Fruit fly (Drosophila melanogaster) whole organism, prepupa: ENCODE data around the gene Ret.

Experiments used
- CG11762 ChIP-seq: fragments of 200-800 bp; sonication (Bioruptor generic); optimal IDR thresholded peaks from 3 replicates; lab custom pipeline; 2016; ENCODE audit warnings: missing biosample characterization, missing genetic modification characterization; ENCODE audit not compliant: insufficient read depth
- CG1621 ChIP-seq: fragments of 200-800 bp; sonication (Bioruptor generic); optimal IDR thresholded peaks from 3 replicates; lab custom pipeline; 2018; ENCODE audit warnings: missing biosample characterization, mild to moderate bottlenecking, missing genetic modification characterization
- CG3032 ChIP-seq: fragments of 200-800 bp; optimal IDR thresholded peaks from 2 replicates; lab custom pipeline; 2019; ENCODE audit warnings: missing biosample characterization, mild to moderate bottlenecking, missing genetic modification characterization, moderate library complexity
- CG31627 ChIP-seq: fragments of 200-800 bp; sonication (Bioruptor generic); optimal IDR thresholded peaks from 3 replicates; lab custom pipeline; 2016; ENCODE audit warnings: missing biosample characterization, missing genetic modification characterization
- CG3919 ChIP-seq: fragments of 200-800 bp; sonication (Bioruptor generic); optimal IDR thresholded peaks from 3 replicates; lab custom pipeline; 2016; ENCODE audit warnings: missing biosample characterization, missing genetic modification characterization
- CG4318 ChIP-seq: fragments of 200-800 bp; sonication (Bioruptor generic); optimal IDR thresholded peaks from 3 replicates; lab custom pipeline; 2017; ENCODE audit warnings: missing biosample characterization, mild to moderate bottlenecking, missing genetic modification characterization
- CG6163 ChIP-seq: fragments of 200-800 bp; sonication (Bioruptor generic); IDR thresholded peaks from 3 replicates; pipeline ENCODE4 v1.3.6; 2022; ENCODE audit warnings: missing biosample characterization, missing genetic modification characterization
- CG6276 ChIP-seq: fragments of 200-800 bp; sonication (Bioruptor generic); optimal IDR thresholded peaks from 2 replicates; lab custom pipeline; 2017; ENCODE audit warnings: missing biosample characterization, mild to moderate bottlenecking, missing genetic modification characterization
- CG6792 ChIP-seq: fragments of 200-800 bp; sonication (Bioruptor generic); optimal IDR thresholded peaks from 3 replicates; lab custom pipeline; 2016; ENCODE audit warnings: missing biosample characterization, missing genetic modification characterization
- CG8119 ChIP-seq: fragments of 200-800 bp; sonication (Bioruptor generic); IDR thresholded peaks from 3 replicates; pipeline ENCODE4 v1.3.6; 2022; ENCODE audit warnings: missing biosample characterization, missing genetic modification characterization
- Eip75B ChIP-seq: fragments of 200-800 bp; sonication (Bioruptor generic); optimal IDR thresholded peaks from 3 replicates; lab custom pipeline; 2016; ENCODE audit warnings: missing biosample characterization, missing genetic modification characterization
- Eip78C ChIP-seq: fragments of 200-800 bp; sonication (Bioruptor generic); peaks from one replicate; lab custom pipeline; 2016; ENCODE audit warnings: missing biosample characterization, missing genetic modification characterization
- Eip93F ChIP-seq: fragments of 200-800 bp; sonication (Bioruptor generic); optimal IDR thresholded peaks from 2 replicates; lab custom pipeline; 2016; ENCODE audit warnings: missing biosample characterization, mild to moderate bottlenecking, missing genetic modification characterization
- Ets21C ChIP-seq: fragments of 200-800 bp; sonication (Bioruptor generic); optimal IDR thresholded peaks from 3 replicates; lab custom pipeline; 2016; ENCODE audit warnings: missing biosample characterization, missing genetic modification characterization
- Ets96B ChIP-seq: fragments of 200-800 bp; optimal IDR thresholded peaks from 2 replicates; lab custom pipeline; 2019; ENCODE audit warnings: missing biosample characterization, mild to moderate bottlenecking, missing genetic modification characterization, moderate library complexity
- Met ChIP-seq: fragments of 200-800 bp; sonication (Bioruptor generic); optimal IDR thresholded peaks from 3 replicates; lab custom pipeline; 2016; ENCODE audit warnings: missing biosample characterization, missing genetic modification characterization
- OdsH ChIP-seq: fragments of 200-800 bp; sonication (Bioruptor generic); optimal IDR thresholded peaks from 3 replicates; lab custom pipeline; 2016; ENCODE audit warnings: missing biosample characterization, missing genetic modification characterization
- Smox ChIP-seq: fragments of 200-800 bp; sonication (Bioruptor generic); optimal IDR thresholded peaks from 3 replicates; lab custom pipeline; 2016; ENCODE audit warnings: missing biosample characterization, missing genetic modification characterization
- Sox102F ChIP-seq: fragments of 200-800 bp; sonication (Bioruptor generic); optimal IDR thresholded peaks from 2 replicates; lab custom pipeline; 2016; ENCODE audit warnings: missing biosample characterization, mild to moderate bottlenecking, missing genetic modification characterization
- Sox14 ChIP-seq: fragments of 200-800 bp; sonication (Bioruptor generic); optimal IDR thresholded peaks from 3 replicates; lab custom pipeline; 2016; ENCODE audit warnings: missing biosample characterization, missing genetic modification characterization
- achi ChIP-seq: fragments of 200-800 bp; sonication (Bioruptor generic); optimal IDR thresholded peaks from 3 replicates; lab custom pipeline; 2016; ENCODE audit warnings: missing biosample characterization, missing genetic modification characterization
- cyc ChIP-seq: fragments of 200-800 bp; sonication (Bioruptor generic); optimal IDR thresholded peaks from 3 replicates; lab custom pipeline; 2016; ENCODE audit warnings: missing biosample characterization, missing genetic modification characterization
- dac ChIP-seq: fragments of 200-800 bp; sonication (Bioruptor generic); optimal IDR thresholded peaks from 2 replicates; lab custom pipeline; 2017; ENCODE audit warnings: missing biosample characterization, mild to moderate bottlenecking, missing genetic modification characterization
- dsx ChIP-seq: fragments of 200-800 bp; optimal IDR thresholded peaks from 3 replicates; lab custom pipeline; 2019; ENCODE audit warnings: missing biosample characterization, mild to moderate bottlenecking, missing genetic modification characterization, moderate library complexity; ENCODE audit not compliant: poor library complexity, severe bottlenecking
- esn ChIP-seq: fragments of 200-800 bp; sonication (Bioruptor generic); optimal IDR thresholded peaks from 2 replicates; lab custom pipeline; 2016; ENCODE audit warnings: missing biosample characterization, mild to moderate bottlenecking, missing genetic modification characterization, moderate library complexity
- fd85E ChIP-seq: fragments of 200-800 bp; sonication (Bioruptor generic); optimal IDR thresholded peaks from 3 replicates; lab custom pipeline; 2016; ENCODE audit warnings: missing biosample characterization, missing genetic modification characterization
- fkh ChIP-seq: fragments of 200-800 bp; sonication (Bioruptor generic); optimal IDR thresholded peaks from 3 replicates; lab custom pipeline; 2017; ENCODE audit warnings: missing biosample characterization, mild to moderate bottlenecking, missing genetic modification characterization, moderate library complexity
- lz ChIP-seq: fragments of 200-800 bp; sonication (Bioruptor generic); optimal IDR thresholded peaks from 3 replicates; lab custom pipeline; 2016; ENCODE audit warnings: missing biosample characterization, missing genetic modification characterization
- pdm3 ChIP-seq: fragments of 200-800 bp; sonication (Bioruptor generic); optimal IDR thresholded peaks from 3 replicates; lab custom pipeline; 2016; ENCODE audit warnings: missing biosample characterization, missing genetic modification characterization
- svp ChIP-seq: fragments of 200-800 bp; sonication (Bioruptor generic); peaks from one replicate; lab custom pipeline; 2016; ENCODE audit warnings: missing biosample characterization, missing genetic modification characterization
- topi ChIP-seq: fragments of 200-800 bp; sonication (Bioruptor generic); optimal IDR thresholded peaks from 3 replicates; lab custom pipeline; 2016; ENCODE audit warnings: missing biosample characterization, missing genetic modification characterization
- vri ChIP-seq: fragments of 200-800 bp; sonication (Bioruptor generic); optimal IDR thresholded peaks from 3 replicates; lab custom pipeline; 2016; ENCODE audit warnings: missing biosample characterization, mild to moderate bottlenecking, missing genetic modification characterization

Gene Ret

dm6 chr2L:21219640-21220085 lies 21.1 kb upstream of the Ret start (continued):
- TF ChIP-seq vri (peak; percentile 65), CG3032 (tag; lab: Kevin White, UChicago) (no peak), Smox (GFP tag; lab: Kevin White, UChicago) (no peak), Ets96B (tag; lab: Kevin White, UChicago) (no peak), dac (no peak), CG6792 (GFP tag; lab: Kevin White, UChicago) (no peak), CG4318 (GFP tag; lab: Kevin White, UChicago) (no peak)

- TF ChIP-seq CG6276 (GFP tag; lab: Kevin White, UChicago), result no peak
- peak; percentile 5 for TF ChIP-seq vri
- TF ChIP-seq fkh (GFP tag; lab: Kevin White, UChicago), result peak; percentile 82
- TF ChIP-seq Met (GFP tag; lab: Kevin White, UChicago), result no peak
Observed at dm6 chr2L:21218912-21219246, 20.3 kb upstream of the Ret start.

- TF ChIP-seq dsx (GFP tag; lab: Kevin White, UChicago) (peak; percentile 24), cyc (GFP tag; lab: Kevin White, UChicago) (no peak), svp (peak; percentile 72), CG1621 (peak; percentile 52)
Observed at dm6 chr2L:21218240-21218911, 19.8 kb upstream of the Ret start, which contains the start of gene CG8679. TSS of gene CG8679 (minus strand) at chr2L:21218544.

dm6 chr2L:21214961-21215362 lies 16.4 kb upstream of the Ret start:
- TF ChIP-seq fd85E (GFP tag; lab: Kevin White, UChicago) (no peak), Eip93F (GFP tag; lab: Kevin White, UChicago) (no peak), Ets21C (GFP tag; lab: Kevin White, UChicago) (no peak), CG3919 (GFP tag; lab: Kevin White, UChicago) (peak; percentile 63), cyc (GFP tag; lab: Kevin White, UChicago) (peak; percentile 65), CG8119 (GFP tag; lab: Robert Waterston, UW) (no peak), Eip75B (peak; percentile 58), Ets96B (tag; lab: Kevin White, UChicago) (peak; percentile 30), Sox102F (GFP tag; lab: Kevin White, UChicago) (peak; percentile 48), Sox14 (peak; percentile 43), CG31627 (GFP tag; lab: Kevin White, UChicago) (peak; percentile 49), CG1621 (peak; percentile 62), Eip78C (GFP tag; lab: Kevin White, UChicago) (peak; percentile 75), Met (GFP tag; lab: Kevin White, UChicago) (peak; percentile 46), lz (GFP tag; lab: Kevin White, UChicago) (peak; percentile 48), Smox (GFP tag; lab: Kevin White, UChicago) (peak; percentile 62), svp (peak; percentile 88), vri (peak; percentile 59), topi (GFP tag; lab: Kevin White, UChicago) (peak; percentile 63), OdsH (GFP tag; lab: Kevin White, UChicago) (peak; percentile 39), pdm3 (GFP tag; lab: Kevin White, UChicago) (peak; percentile 43), esn (GFP tag; lab: Kevin White, UChicago) (peak; percentile 68), CG11762 (no peak), CG6163 (GFP tag; lab: Robert Waterston, UW) (0 out of 3 replicates have a peak, but pooled peaks have one; percentile 39), CG6792 (GFP tag; lab: Kevin White, UChicago) (peak; percentile 14)

- TF ChIP-seq dsx (GFP tag; lab: Kevin White, UChicago) (no peak), achi (no peak)
Observed at dm6 chr2L:21206193-21206592, 7.6 kb upstream of the Ret start, which contains the start of gene clumsy. TSS of gene clumsy (plus strand) at chr2L:21206493.
